Worm (Caenorhabditis elegans) whole organism, L3 larva: ENCODE measurements around the gene Y19D10B.8.
A peak's percentile ranks its signal among the peaks of the same experiment; 100 is the strongest.

Experiments
- R02D3.7 ChIP-seq: fragments of 150-350 bp; optimal IDR thresholded peaks from 2 replicates; lab custom pipeline; 2014; ENCODE audit warnings: missing biosample characterization, missing genetic modification characterization
- ZK546.5 ChIP-seq: sonication (generic microtip); optimal IDR thresholded peaks from 2 replicates; lab custom pipeline; 2017; ENCODE audit warnings: missing biosample characterization, missing genetic modification characterization
- aly-2 ChIP-seq: fragments of 150-350 bp; optimal IDR thresholded peaks from 2 replicates; lab custom pipeline; 2014; ENCODE audit warnings: missing biosample characterization, missing genetic modification characterization
- ceh-28 ChIP-seq: fragments of 150-350 bp; optimal IDR thresholded peaks from 2 replicates; lab custom pipeline; 2014; ENCODE audit warnings: missing biosample characterization, missing genetic modification reagents, missing genetic modification characterization
- ceh-82 ChIP-seq: fragments of 150-350 bp; optimal IDR thresholded peaks from 2 replicates; lab custom pipeline; 2014; ENCODE audit warnings: missing biosample characterization, missing genetic modification characterization
- ceh-9 ChIP-seq: sonication (generic microtip); optimal IDR thresholded peaks from 2 replicates; lab custom pipeline; 2018; ENCODE audit warnings: missing biosample characterization, missing genetic modification characterization
- egl-27 ChIP-seq: sonication (generic microtip); optimal IDR thresholded peaks from 4 replicates; lab custom pipeline; 2017; ENCODE audit warnings: missing biosample characterization, missing genetic modification reagents, missing genetic modification characterization
- egl-5 ChIP-seq: fragments of 150-350 bp; optimal IDR thresholded peaks from 2 replicates; lab custom pipeline; 2017; ENCODE audit warnings: missing biosample characterization, missing genetic modification reagents, missing genetic modification characterization, inconsistent platforms
- elt-2 ChIP-seq: sonication (generic microtip); optimal IDR thresholded peaks from 2 replicates; lab custom pipeline; 2016; ENCODE audit warnings: missing genetic modification reagents, mild to moderate bottlenecking, missing genetic modification characterization, missing compliant biosample characterization
- elt-3 ChIP-seq, 3 experiments: fragments of 150-350 bp in 1 of 3; sonication (generic microtip) in 2 of 3; optimal IDR thresholded peaks; 2 replicates in 2 of 3; 4 replicates in 1 of 3; lab custom pipeline; 2014 to 2017; ENCODE audit warnings: missing biosample characterization in 3 of 3, missing genetic modification characterization in 3 of 3
- eor-1 ChIP-seq, 2 experiments: fragments of 150-350 bp; optimal IDR thresholded peaks; 2 replicates each; lab custom pipeline; 2014 to 2018; ENCODE audit warnings: missing biosample characterization in 2 of 2, missing genetic modification characterization in 2 of 2
- fkh-10 ChIP-seq: sonication (generic microtip); optimal IDR thresholded peaks from 2 replicates; lab custom pipeline; 2017; ENCODE audit warnings: missing biosample characterization, missing genetic modification reagents, missing genetic modification characterization
- fkh-2 ChIP-seq: fragments of 150-350 bp; optimal IDR thresholded peaks from 2 replicates; lab custom pipeline; 2014; ENCODE audit warnings: missing biosample characterization, missing genetic modification reagents, missing genetic modification characterization
- hmg-11 ChIP-seq: sonication (generic microtip); optimal IDR thresholded peaks from 2 replicates; lab custom pipeline; 2016; ENCODE audit warnings: missing genetic modification characterization, missing compliant biosample characterization
- jun-1 ChIP-seq: fragments of 150-350 bp; optimal IDR thresholded peaks from 2 replicates; lab custom pipeline; 2014; ENCODE audit warnings: missing biosample characterization, missing genetic modification reagents, missing genetic modification characterization
- lin-15B ChIP-seq: fragments of 150-350 bp; optimal IDR thresholded peaks from 2 replicates; lab custom pipeline; 2014; ENCODE audit warnings: missing biosample characterization, missing genetic modification characterization
- lsy-12 ChIP-seq: sonication (generic microtip); optimal IDR thresholded peaks from 2 replicates; lab custom pipeline; 2016; ENCODE audit warnings: mild to moderate bottlenecking, missing genetic modification characterization, missing compliant biosample characterization
- mdl-1 ChIP-seq: fragments of 150-350 bp; optimal IDR thresholded peaks from 2 replicates; lab custom pipeline; 2014; ENCODE audit warnings: missing biosample characterization, missing genetic modification characterization
- nfya-1 ChIP-seq: sonication (generic microtip); optimal IDR thresholded peaks from 2 replicates; lab custom pipeline; 2017; ENCODE audit warnings: missing genetic modification characterization, mild to moderate bottlenecking, missing compliant biosample characterization, antibody characterized with exemption, moderate library complexity; ENCODE audit not compliant: insufficient read depth
- nhr-11 ChIP-seq: fragments of 150-350 bp; optimal IDR thresholded peaks from 2 replicates; lab custom pipeline; 2014; ENCODE audit warnings: missing biosample characterization, missing genetic modification characterization
- nhr-12 ChIP-seq: fragments of 150-350 bp; optimal IDR thresholded peaks from 2 replicates; lab custom pipeline; 2014; ENCODE audit warnings: missing biosample characterization, missing genetic modification characterization
- nhr-23 ChIP-seq: fragments of 150-350 bp; optimal IDR thresholded peaks from 2 replicates; lab custom pipeline; 2014; ENCODE audit warnings: missing biosample characterization, missing genetic modification reagents, missing genetic modification characterization
- nhr-25 ChIP-seq: sonication (generic microtip); optimal IDR thresholded peaks from 2 replicates; lab custom pipeline; 2017; ENCODE audit warnings: missing biosample characterization, missing genetic modification characterization
- nhr-76 ChIP-seq: fragments of 150-350 bp; sonication (generic microtip); optimal IDR thresholded peaks from 5 replicates; lab custom pipeline; 2014; ENCODE audit warnings: missing biosample characterization, missing genetic modification characterization
- pha-4 ChIP-seq: fragments of 150-350 bp; optimal IDR thresholded peaks from 2 replicates; lab custom pipeline; 2014; ENCODE audit warnings: missing biosample characterization, missing genetic modification reagents, missing genetic modification characterization
- pqm-1 ChIP-seq: fragments of 150-350 bp; optimal IDR thresholded peaks from 2 replicates; lab custom pipeline; 2017; ENCODE audit warnings: missing biosample characterization, missing genetic modification characterization, inconsistent platforms
- sea-2 ChIP-seq: fragments of 150-350 bp; sonication (generic microtip); optimal IDR thresholded peaks from 4 replicates; lab custom pipeline; 2014; ENCODE audit warnings: missing biosample characterization, missing genetic modification reagents, missing genetic modification characterization
- skn-1 ChIP-seq: fragments of 150-350 bp; optimal IDR thresholded peaks from 2 replicates; lab custom pipeline; 2014; ENCODE audit warnings: missing biosample characterization, missing genetic modification characterization
- snpc-4 ChIP-seq: fragments of 150-350 bp; optimal IDR thresholded peaks from 2 replicates; lab custom pipeline; 2014; ENCODE audit warnings: missing biosample characterization, missing genetic modification characterization
- unc-39 ChIP-seq: sonication (generic microtip); optimal IDR thresholded peaks from 4 replicates; lab custom pipeline; 2017; ENCODE audit warnings: missing biosample characterization, missing genetic modification characterization
- unc-62 ChIP-seq: fragments of 150-350 bp; sonication (generic microtip); optimal IDR thresholded peaks from 4 replicates; lab custom pipeline; 2014; ENCODE audit warnings: missing biosample characterization, missing genetic modification reagents, missing genetic modification characterization
- zag-1 ChIP-seq: fragments of 150-350 bp; optimal IDR thresholded peaks from 2 replicates; lab custom pipeline; 2014; ENCODE audit warnings: missing biosample characterization, missing genetic modification characterization

The Y19D10B.8 gene

DNA sequence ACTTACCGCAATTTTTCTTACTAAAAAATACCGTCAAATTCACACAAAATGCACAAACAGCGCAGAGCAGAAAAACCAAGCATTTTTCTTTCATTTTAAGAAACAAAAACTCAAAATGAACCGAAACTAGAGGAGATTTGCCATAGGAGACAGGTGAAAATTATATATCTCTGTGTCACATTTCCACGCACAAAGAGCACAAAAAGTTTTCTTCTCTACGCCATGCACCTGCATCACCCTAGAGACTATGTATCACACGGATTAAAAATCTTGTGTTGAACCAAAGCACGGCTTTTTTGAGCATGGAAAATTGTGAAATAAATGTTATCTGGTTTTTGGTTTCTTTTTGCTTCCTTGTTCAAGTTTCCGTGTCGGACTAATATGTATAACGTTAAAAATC is 3.0 kb upstream of the Y19D10B.8 start, which contains the start of gene irld-15:
TSS of gene irld-15 (minus strand) at position 101 of the 400 bp plus-strand sequence.
- no peak for TF ChIP-seq pha-4 (tag; lab: Kevin White, UChicago)
- TF ChIP-seq nhr-12 (tag; lab: Kevin White, UChicago): no peak
- TF ChIP-seq egl-5 (tag; lab: Kevin White, UChicago): no peak
- no peak for TF ChIP-seq nhr-76 (tag; lab: Kevin White, UChicago)
- TF ChIP-seq nfya-1 (tag; lab: Kevin White, UChicago): no peak
- TF ChIP-seq unc-39 (tag; lab: Kevin White, UChicago): no peak

DNA sequence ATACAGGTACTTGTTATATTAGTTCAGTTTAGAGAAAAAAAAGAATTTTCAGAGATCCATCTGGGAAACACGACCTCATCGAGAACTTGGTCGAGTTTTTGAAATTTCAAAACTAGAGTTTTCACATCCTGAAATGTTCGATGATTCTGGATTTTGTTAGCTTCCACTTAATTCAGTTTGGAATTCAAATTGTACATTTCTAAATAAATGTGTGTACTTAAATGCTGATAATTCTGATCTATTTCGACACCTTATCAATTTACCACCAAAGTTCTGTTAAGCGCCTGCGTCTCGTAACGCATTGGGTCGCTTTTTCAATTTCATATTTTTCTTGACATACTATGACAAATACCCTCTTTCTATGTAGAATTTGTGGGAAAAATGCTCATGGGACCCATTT is 6.2 kb downstream of the Y19D10B.8 start, which contains the start of gene nhr-226:
TSS of gene nhr-226 (plus strand) at position 301 of the 400 bp plus-strand sequence.
- TF ChIP-seq pqm-1 (tag; lab: Kevin White, UChicago): peak; percentile 31
- TF ChIP-seq egl-27 (tag; lab: Kevin White, UChicago): no peak
- TF ChIP-seq lin-15B (tag; lab: Kevin White, UChicago): no peak
- peak; percentile 44 for TF ChIP-seq elt-2 (tag; lab: Kevin White, UChicago)
- no peak for TF ChIP-seq unc-62 (GFP tag; lab: Kevin White, UChicago)
- no peak for TF ChIP-seq unc-39 (tag; lab: Kevin White, UChicago)

DNA sequence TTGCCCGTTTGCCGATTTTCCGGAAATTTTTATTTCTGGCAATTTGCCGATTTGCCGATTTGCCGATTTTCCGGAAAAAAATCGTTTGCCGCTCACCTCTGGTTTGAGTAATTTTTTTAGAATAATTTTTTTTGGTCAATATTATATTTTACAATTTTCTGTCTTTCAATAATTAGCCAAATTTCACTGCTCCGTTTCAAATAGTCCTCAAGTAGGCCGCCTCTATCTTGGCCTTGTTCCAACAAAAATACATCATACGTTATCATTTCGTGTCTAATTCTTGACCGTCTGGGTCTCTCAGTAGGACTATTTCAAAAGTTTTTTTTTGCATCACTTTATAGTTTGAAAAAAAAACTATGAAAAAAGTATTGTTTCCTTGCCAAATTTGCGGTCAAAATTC is 8.6 kb downstream of the Y19D10B.8 start, which contains the start of gene nhr-115:
TSS of gene nhr-115 (plus strand) at position 301 of the 400 bp plus-strand sequence.
- TF ChIP-seq elt-2 (tag; lab: Kevin White, UChicago): peak; percentile 37
- no peak for TF ChIP-seq ceh-82 (tag; lab: Kevin White, UChicago)

DNA sequence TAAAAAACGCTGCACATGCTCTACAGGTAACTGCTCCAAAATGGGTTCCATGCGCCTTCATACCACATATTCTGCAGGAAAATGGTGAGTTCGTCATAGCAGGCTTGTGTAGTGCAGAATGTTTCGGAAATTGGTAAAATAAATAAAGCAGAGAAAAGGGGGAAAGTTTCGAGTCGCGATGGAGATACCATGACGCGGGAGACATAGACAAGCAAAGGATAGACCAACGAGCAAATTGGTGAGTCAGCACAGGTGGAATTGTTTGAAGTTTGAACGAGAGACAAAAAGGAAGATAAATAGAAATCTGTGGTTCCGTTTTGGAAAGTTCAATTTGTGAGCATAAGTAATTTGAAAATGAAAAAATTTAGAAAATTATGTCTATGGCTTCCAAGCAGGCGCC is 10.5 kb downstream of the Y19D10B.8 start, which contains the start of gene nhr-225:
TSS of gene nhr-225 (minus strand) at position 146 of the 400 bp plus-strand sequence.
- no peak for TF ChIP-seq lsy-12 (tag; lab: Kevin White, UChicago)
- TF ChIP-seq nhr-25 (tag; lab: Kevin White, UChicago): no peak
- TF ChIP-seq pha-4 (tag; lab: Kevin White, UChicago): peak; percentile 76
- TF ChIP-seq, all 47 proteins: peak for 1

DNA sequence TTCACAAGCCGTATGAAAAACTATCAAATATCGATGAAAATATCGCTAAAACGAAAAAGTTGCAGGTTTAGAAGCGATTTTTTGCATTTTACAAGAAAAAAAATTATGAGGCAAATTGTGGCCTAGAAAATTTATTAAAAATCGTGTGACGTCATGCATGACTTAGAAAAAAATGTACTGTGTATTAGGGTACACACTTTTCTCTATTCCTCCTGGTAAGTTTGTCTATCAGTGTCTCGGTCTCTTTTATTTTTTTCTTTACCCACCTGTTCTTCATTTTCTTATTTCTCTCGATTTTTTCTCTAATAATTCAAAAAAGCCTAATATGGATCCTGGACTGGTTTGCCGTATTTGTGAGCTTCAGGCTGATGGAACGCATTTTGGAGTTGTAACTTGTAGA is 15.7 kb downstream of the Y19D10B.8 start, which contains the start of gene nhr-227:
TSS of gene nhr-227 (plus strand) at position 326 of the 400 bp plus-strand sequence.
- TF ChIP-seq nhr-23: no peak
- no peak for TF ChIP-seq ZK546.5 (tag; lab: Kevin White, UChicago)
- no peak for TF ChIP-seq ceh-82 (tag; lab: Kevin White, UChicago)
- peak; percentile 15 for TF ChIP-seq pha-4 (tag; lab: Kevin White, UChicago)
- no peak for TF ChIP-seq R02D3.7
- TF ChIP-seq aly-2 (tag; lab: Kevin White, UChicago): no peak
- TF ChIP-seq, all 47 proteins: peak for 1

DNA sequence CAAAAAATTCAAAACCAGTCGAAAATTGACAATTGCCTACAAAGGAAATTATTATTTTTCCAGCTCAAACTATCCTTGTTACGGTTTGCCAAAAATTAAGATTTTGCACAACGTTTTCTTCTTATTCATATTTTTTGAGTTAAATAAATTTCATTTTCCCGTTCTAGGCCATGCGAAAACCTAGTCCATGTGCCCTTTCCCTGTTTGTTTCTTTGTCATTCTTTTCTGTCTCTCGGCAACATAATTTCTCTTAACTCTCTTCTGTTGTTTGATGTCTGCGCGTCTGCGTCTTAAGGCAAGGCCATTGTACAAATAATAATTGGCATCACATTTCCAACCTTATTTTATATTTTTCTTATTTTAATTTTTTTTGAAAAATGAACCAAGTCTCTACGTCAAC is 19.3 kb downstream of the Y19D10B.8 start, which contains the start of gene nhr-228:
TSS of gene nhr-228 (plus strand) at position 261 of the 400 bp plus-strand sequence.
- no peak for TF ChIP-seq zag-1 (tag; lab: Kevin White, UChicago)
- peak; percentile 49 for TF ChIP-seq lin-15B (tag; lab: Kevin White, UChicago)
- peak; percentile 66 for TF ChIP-seq hmg-11 (tag; lab: Kevin White, UChicago)
- TF ChIP-seq unc-62 (GFP tag; lab: Kevin White, UChicago): no peak
- no peak for TF ChIP-seq mdl-1 (tag; lab: Kevin White, UChicago)
- no peak for TF ChIP-seq eor-1 (tag; optimal IDR thresholded peaks at IDR 0.05; lab: Kevin White, UChicago)
- peak; percentile 29 for TF ChIP-seq elt-2 (tag; lab: Kevin White, UChicago)
- no peak for TF ChIP-seq nhr-11
- TF ChIP-seq aly-2 (tag; lab: Kevin White, UChicago): no peak
- peak; percentile 17 for TF ChIP-seq snpc-4 (tag; lab: Kevin White, UChicago)
- TF ChIP-seq nhr-23: peak; percentile 46
- TF ChIP-seq skn-1 (tag; lab: Kevin White, UChicago): peak; percentile 84
- no peak for TF ChIP-seq fkh-10 (GFP tag; lab: Kevin White, UChicago)
- no peak for TF ChIP-seq ceh-28
- peak; percentile 54 for TF ChIP-seq nfya-1 (tag; lab: Kevin White, UChicago)
- peak; percentile 91 for TF ChIP-seq pha-4 (tag; lab: Kevin White, UChicago)
- peak; percentile 38 for TF ChIP-seq nhr-25 (tag; lab: Kevin White, UChicago)
- TF ChIP-seq elt-3 (tag; optimal IDR thresholded peaks at IDR 0.05; lab: Kevin White, UChicago): no peak
- no peak for TF ChIP-seq sea-2 (GFP tag; lab: Kevin White, UChicago)
- peak; percentile 22 for TF ChIP-seq jun-1
- no peak for TF ChIP-seq fkh-2 (tag; lab: Kevin White, UChicago)
- no peak for TF ChIP-seq ceh-9 (tag; lab: Kevin White, UChicago)
